Worm (Caenorhabditis elegans) whole organism, L1 larva: ENCODE data around the gene oac-12.

ENCODE experiments used
- Y116A8C.19 ChIP-seq: sonication (generic microtip); optimal IDR thresholded peaks from 2 replicates; lab custom pipeline; 2016; ENCODE audit warnings: missing compliant biosample characterization, missing genetic modification characterization, borderline replicate concordance
- elt-2 ChIP-seq: sonication (generic microtip); optimal IDR thresholded peaks from 2 replicates; lab custom pipeline; 2016; ENCODE audit warnings: missing genetic modification characterization, mild to moderate bottlenecking, inconsistent platforms, missing compliant biosample characterization, missing genetic modification reagents
- jun-1 ChIP-seq: fragments of 150-350 bp; optimal IDR thresholded peaks from 2 replicates; lab custom pipeline; 2014; ENCODE audit warnings: missing biosample characterization, missing genetic modification reagents, missing genetic modification characterization
- lin-14 ChIP-seq: fragments of 200-800 bp; sonication (Bioruptor generic); optimal IDR thresholded peaks from 2 replicates; lab custom pipeline; 2018; ENCODE audit warnings: mild to moderate bottlenecking, missing genetic modification characterization, moderate library complexity, missing compliant biosample characterization
- lsy-2 ChIP-seq, 2 experiments: fragments of 150-350 bp; optimal IDR thresholded peaks; 2 replicates each; lab custom pipeline; 2014; ENCODE audit warnings: missing biosample characterization in 2 of 2, missing genetic modification characterization in 2 of 2
- mdl-1 ChIP-seq, 2 experiments: fragments of 150-350 bp; optimal IDR thresholded peaks; 2 replicates each; lab custom pipeline; 2014 to 2017; ENCODE audit warnings: missing biosample characterization in 2 of 2, missing genetic modification characterization in 2 of 2, inconsistent platforms in 1 of 2
- nhr-28 ChIP-seq: fragments of 150-350 bp; optimal IDR thresholded peaks from 2 replicates; lab custom pipeline; 2014; ENCODE audit warnings: missing biosample characterization, missing genetic modification characterization
- pqm-1 ChIP-seq: sonication (generic microtip); optimal IDR thresholded peaks from 3 replicates; lab custom pipeline; 2017; ENCODE audit warnings: missing biosample characterization, missing genetic modification characterization
- sup-37 ChIP-seq: fragments of 200-800 bp; sonication (Bioruptor generic); optimal IDR thresholded peaks from 2 replicates; lab custom pipeline; 2018; ENCODE audit warnings: mild to moderate bottlenecking, missing genetic modification characterization, missing compliant biosample characterization
- unc-86 ChIP-seq: sonication (generic microtip); optimal IDR thresholded peaks from 2 replicates; lab custom pipeline; 2016; ENCODE audit warnings: missing genetic modification characterization, missing compliant biosample characterization
- unc-98 ChIP-seq: fragments of 200-800 bp; sonication (Bioruptor generic); IDR thresholded peaks from 2 replicates; pipeline ENCODE4 v1.3.6; 2022; ENCODE audit warnings: missing genetic modification characterization, missing compliant biosample characterization
- ztf-11 ChIP-seq, 2 experiments: sonication (generic microtip); optimal IDR thresholded peaks; 2 replicates each; lab custom pipeline; 2016 to 2017; ENCODE audit warnings: missing genetic modification characterization in 2 of 2, missing biosample characterization in 1 of 2, missing compliant biosample characterization in 1 of 2

ce11 chrV:4360018-4360417 lies 27.7 kb upstream of the oac-12 start:
- no peak for TF ChIP-seq Y116A8C.19 (tag; lab: Kevin White, UChicago)
- no peak for TF ChIP-seq lsy-2 (tag; optimal IDR thresholded peaks at IDR 0.05; lab: Kevin White, UChicago)
- TF ChIP-seq elt-2 (tag; lab: Kevin White, UChicago), result no peak
- TF ChIP-seq ztf-11 (tag; optimal IDR thresholded peaks at IDR 0.05; lab: Kevin White, UChicago), result no peak
- TF ChIP-seq jun-1 (tag; lab: Kevin White, UChicago), result no peak
- TF ChIP-seq unc-86 (tag; lab: Kevin White, UChicago), result no peak
- no peak for TF ChIP-seq nhr-28
- no peak for TF ChIP-seq sup-37
- peak; percentile 46 for TF ChIP-seq lin-14 (GFP tag; lab: Kevin White, UChicago)
- no peak for TF ChIP-seq pqm-1
- TF ChIP-seq unc-98 (GFP tag; lab: Robert Waterston, UW), result no peak
- no peak for TF ChIP-seq mdl-1 (tag; optimal IDR thresholded peaks at IDR 0.05; lab: Kevin White, UChicago)
